Fruit fly (Drosophila melanogaster) S2 (cell line): ENCODE results near the gene CG10019.

Experiments used
- CG8478 ChIP-seq: fragments of >200 bp; optimal IDR thresholded peaks from 2 replicates; lab custom pipeline; 2018
- CTCF ChIP-seq, 2 experiments: fragments of >200 bp; optimal IDR thresholded peaks; 2 replicates each; lab custom pipeline; 2018

dm6 chr2L:3693805-3694204 lies 36.5 kb upstream of the CG10019 start, which contains the start of gene Acp24A4:
- TF ChIP-seq CG8478 (lab: Kevin White, UChicago): no peak
- no peak for TF ChIP-seq CTCF (optimal IDR thresholded peaks at IDR 0.05; lab: Kevin White, UChicago)
